Worm (Caenorhabditis elegans) whole organism, late embryonic: ENCODE data around the gene Y97E10AR.8.

ENCODE experiments used
- ama-1 ChIP-seq: fragments of 150-350 bp; optimal IDR thresholded peaks from 2 replicates; lab custom pipeline; 2014
- ceh-18 ChIP-seq: sonication (generic microtip); optimal IDR thresholded peaks from 2 replicates; lab custom pipeline; 2016; ENCODE audit warnings: missing genetic modification characterization, missing compliant biosample characterization
- ceh-2 ChIP-seq: sonication (generic microtip); optimal IDR thresholded peaks from 2 replicates; lab custom pipeline; 2016; ENCODE audit warnings: missing genotype, missing genetic modification characterization, missing compliant biosample characterization
- dve-1 ChIP-seq: sonication (generic microtip); optimal IDR thresholded peaks from 2 replicates; lab custom pipeline; 2017; ENCODE audit warnings: antibody characterized with exemption, mild to moderate bottlenecking, missing genetic modification characterization, missing compliant biosample characterization
- pag-3 ChIP-seq: sonication (generic microtip); optimal IDR thresholded peaks from 2 replicates; lab custom pipeline; 2016; ENCODE audit warnings: missing compliant biosample characterization, missing genetic modification characterization, borderline replicate concordance
- pha-2 ChIP-seq: sonication (generic microtip); optimal IDR thresholded peaks from 2 replicates; lab custom pipeline; 2017; ENCODE audit warnings: mild to moderate bottlenecking, missing genetic modification characterization, missing compliant biosample characterization
- tbx-2 ChIP-seq: sonication (generic microtip); optimal IDR thresholded peaks from 2 replicates; lab custom pipeline; 2016; ENCODE audit warnings: missing genetic modification characterization, missing compliant biosample characterization

ce11 chrV:7980370-7980987 lies 24.6 kb upstream of the Y97E10AR.8 start:
- TF ChIP-seq pag-3 (no peak), tbx-2 (no peak), ceh-18 (tag; lab: Kevin White, UChicago) (no peak), dve-1 (tag; lab: Kevin White, UChicago) (no peak), pha-2 (tag; lab: Kevin White, UChicago) (no peak), ceh-2 (no peak), ama-1 (no peak)
